In the genomic region with DNA sequence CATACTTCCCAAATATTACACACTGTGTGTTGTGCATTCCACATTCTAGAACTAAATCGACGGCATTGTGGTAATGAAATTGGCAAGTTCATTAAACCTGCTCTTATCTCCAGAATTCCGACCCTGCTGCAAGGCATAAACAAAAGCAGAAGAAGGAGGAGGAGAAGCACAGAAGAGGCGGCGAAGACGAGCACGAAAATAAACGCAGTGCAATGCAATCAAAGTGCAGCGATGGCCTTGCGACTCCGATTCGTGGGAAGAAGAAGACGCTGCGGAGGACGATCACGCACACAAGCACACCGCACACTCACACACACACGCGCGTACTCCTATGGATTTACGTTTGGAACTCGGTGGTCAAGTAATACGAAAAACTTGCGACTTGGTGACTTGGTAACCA, we compare ENCODE assay signal across 6 fruit fly cellular contexts.
TF ChIP-seq lines count a peak whose summit lies in the region.

No protein-coding gene starts in this region.

- no peak for TF ChIP-seq CTCF in whole organism, embryonic (GFP tag; optimal IDR thresholded peaks at IDR 0.05; lab: Kevin White, UChicago)

TF ChIP-seq in whole organism, 6 proteins besides CTCF, POLR2A, EP300 and RAD21:
- TF ChIP-seq EcR (GFP tag; optimal IDR thresholded peaks at IDR 0.05; lab: Kevin White, UChicago) (peak; percentile 58 to 74), usp (GFP tag; optimal IDR thresholded peaks at IDR 0.05; lab: Kevin White, UChicago) (no peak), Dll (optimal IDR thresholded peaks at IDR 0.05; lab: Kevin White, UChicago) (no peak)
TF ChIP-seq in whole organism: peak in this region for 1.

TF ChIP-seq in whole organism, adult, 20 proteins besides CTCF, POLR2A, EP300 and RAD21:
- peak; percentile 22 for TF ChIP-seq tj (GFP tag; optimal IDR thresholded peaks at IDR 0.05; lab: Kevin White, UChicago)
- TF ChIP-seq CG12768 (GFP tag; optimal IDR thresholded peaks at IDR 0.05; lab: Kevin White, UChicago): no peak

TF ChIP-seq in whole organism, embryonic, 481 proteins besides CTCF, POLR2A, EP300 and RAD21 (continues in another document):
- no peak for TF ChIP-seq salm (tag; optimal IDR thresholded peaks at IDR 0.05; lab: Kevin White, UChicago)
- peak; percentile 57 for TF ChIP-seq CG17385 (GFP tag; optimal IDR thresholded peaks at IDR 0.05; lab: Kevin White, UChicago)
- no peak for TF ChIP-seq CG2875 (GFP tag; optimal IDR thresholded peaks at IDR 0.05; lab: Kevin White, UChicago)
- TF ChIP-seq prd (optimal IDR thresholded peaks at IDR 0.05; lab: Kevin White, UChicago): no peak
- no peak for TF ChIP-seq prd (GFP tag; IDR thresholded peaks at IDR 0.05; lab: Robert Waterston, UW)
- no peak for TF ChIP-seq D19A (tag; optimal IDR thresholded peaks at IDR 0.05; lab: Kevin White, UChicago)
- no peak for TF ChIP-seq pan (optimal IDR thresholded peaks at IDR 0.05; lab: Kevin White, UChicago)
- no peak for TF ChIP-seq pan (GFP tag; optimal IDR thresholded peaks at IDR 0.05 in 1 of 2, IDR thresholded peaks at IDR 0.05 in 1 of 2)
- TF ChIP-seq CG17328 (GFP tag; IDR thresholded peaks at IDR 0.05; lab: Robert Waterston, UW): no peak
- TF ChIP-seq CG9797 (GFP tag; optimal IDR thresholded peaks at IDR 0.05; lab: Kevin White, UChicago): no peak
- no peak for TF ChIP-seq ssp (GFP tag; IDR thresholded peaks at IDR 0.05; lab: Robert Waterston, UW)
- no peak for TF ChIP-seq Hsf (GFP tag; optimal IDR thresholded peaks at IDR 0.05; lab: Kevin White, UChicago)
- no peak for TF ChIP-seq ranshi (GFP tag; IDR thresholded peaks at IDR 0.05; lab: Robert Waterston, UW)
- no peak for TF ChIP-seq Lim3 (GFP tag; IDR thresholded peaks at IDR 0.05; lab: Robert Waterston, UW)
- TF ChIP-seq row (GFP tag; IDR thresholded peaks at IDR 0.05; lab: Robert Waterston, UW): no peak
- TF ChIP-seq jumu (GFP tag; optimal IDR thresholded peaks at IDR 0.05; lab: Kevin White, UChicago): no peak
- peak; percentile 40 for TF ChIP-seq cg (GFP tag; optimal IDR thresholded peaks at IDR 0.05; lab: Kevin White, UChicago)
- no peak for TF ChIP-seq Pdp1 (GFP tag; optimal IDR thresholded peaks at IDR 0.05; lab: Kevin White, UChicago)
- no peak for TF ChIP-seq corto (GFP tag; optimal IDR thresholded peaks at IDR 0.05; lab: Kevin White, UChicago)
- peak; percentile 27 for TF ChIP-seq nom (GFP tag; optimal IDR thresholded peaks at IDR 0.05; lab: Kevin White, UChicago)
- TF ChIP-seq tll (GFP tag; optimal IDR thresholded peaks at IDR 0.05; lab: Kevin White, UChicago): peak in 1 of 2 experiments; percentile 6

TF ChIP-seq in whole organism, prepupa, 60 proteins besides CTCF, POLR2A, EP300 and RAD21:
- TF ChIP-seq Hr39 (GFP tag; optimal IDR thresholded peaks at IDR 0.05; lab: Kevin White, UChicago) (peak; percentile 33), Smox (GFP tag; optimal IDR thresholded peaks at IDR 0.05; lab: Kevin White, UChicago) (no peak), svp (GFP tag; lab: Kevin White, UChicago) (peak; percentile 98), lz (GFP tag; optimal IDR thresholded peaks at IDR 0.05; lab: Kevin White, UChicago) (no peak), ss (GFP tag; optimal IDR thresholded peaks at IDR 0.05; lab: Kevin White, UChicago) (peak; percentile 15 to 30), eg (GFP tag; IDR thresholded peaks at IDR 0.05; lab: Robert Waterston, UW) (no peak), fd85E (GFP tag; optimal IDR thresholded peaks at IDR 0.05; lab: Kevin White, UChicago) (no peak), CG6163 (GFP tag; IDR thresholded peaks at IDR 0.05; lab: Robert Waterston, UW) (peak; percentile 34; the same call in 2 of the 3 replicates), vri (GFP tag; optimal IDR thresholded peaks at IDR 0.05; lab: Kevin White, UChicago) (no peak)

TF ChIP-seq in whole organism, pupa, 21 proteins besides CTCF, POLR2A, EP300 and RAD21:
- TF ChIP-seq CG34367 (tag; optimal IDR thresholded peaks at IDR 0.05; lab: Kevin White, UChicago) (no peak), rn (GFP tag; IDR thresholded peaks at IDR 0.05; lab: Robert Waterston, UW) (no peak), CG4496 (GFP tag; IDR thresholded peaks at IDR 0.05; lab: Robert Waterston, UW) (0 out of 3 replicates have a peak, but pooled peaks have one; percentile 9), CG9948 (tag; optimal IDR thresholded peaks at IDR 0.05; lab: Kevin White, UChicago) (no peak), CG32121 (GFP tag; IDR thresholded peaks at IDR 0.05; lab: Robert Waterston, UW) (no peak), EcR (GFP tag; optimal IDR thresholded peaks at IDR 0.05; lab: Kevin White, UChicago) (peak; percentile 97), CG13204 (GFP tag; optimal IDR thresholded peaks at IDR 0.05; lab: Kevin White, UChicago) (peak; percentile 60)

TF ChIP-seq in whole organism, wandering third instar larva, 38 proteins besides CTCF, POLR2A, EP300 and RAD21:
- peak; percentile 89 for TF ChIP-seq psq (GFP tag; optimal IDR thresholded peaks at IDR 0.05; lab: Kevin White, UChicago)
- TF ChIP-seq Sp1 (GFP tag; optimal IDR thresholded peaks at IDR 0.05; lab: Kevin White, UChicago): no peak
- no peak for TF ChIP-seq Rel (GFP tag; optimal IDR thresholded peaks at IDR 0.05; lab: Kevin White, UChicago)
- TF ChIP-seq Rel (tag; optimal IDR thresholded peaks at IDR 0.05; lab: Kevin White, UChicago): peak; percentile 53
